Worm (Caenorhabditis elegans) whole organism, L4/young adult: ENCODE data around the gene Y54F10AR.1.
"Not testable (repeated sequence)": the region's sequence is repeated elsewhere in the genome, so short reads cannot be mapped to it uniquely, and the experiment has no call there.

Experiments used
- W03F9.2 ChIP-seq: fragments of 150-350 bp; optimal IDR thresholded peaks from 2 replicates; lab custom pipeline; 2014; ENCODE audit warnings: missing biosample characterization, missing genetic modification characterization
- dao-5 ChIP-seq: sonication (generic microtip); optimal IDR thresholded peaks from 2 replicates; lab custom pipeline; 2016; ENCODE audit warnings: missing genotype, missing genetic modification characterization, moderate library complexity, missing compliant biosample characterization
- him-1 ChIP-seq: sonication (generic microtip); optimal IDR thresholded peaks from 2 replicates; lab custom pipeline; 2016; ENCODE audit warnings: missing genotype, missing genetic modification reagents, missing genetic modification characterization, missing compliant biosample characterization

Gene Y54F10AR.1

ce11 chrIII:2575635-2576164 is at the start of gene Y54F10AR.1:
Gene Y54F10AR.1, minus strand, starts transcription at chrIII:2575685.
- TF ChIP-seq dao-5 (tag; lab: Kevin White, UChicago) (no peak), W03F9.2 (tag; lab: Kevin White, UChicago) (no peak), him-1 (tag; lab: Kevin White, UChicago) (no peak)

ce11 chrIII:2622870-2623269 is 47.4 kb upstream of the Y54F10AR.1 start, which contains the start of gene Y71H2B.2:
Gene Y71H2B.2, plus strand, starts transcription at chrIII:2623170.
- no peak for TF ChIP-seq W03F9.2 (tag; lab: Kevin White, UChicago)
- no peak for TF ChIP-seq him-1 (tag; lab: Kevin White, UChicago)
- TF ChIP-seq dao-5 (tag; lab: Kevin White, UChicago) = no peak

DNA sequence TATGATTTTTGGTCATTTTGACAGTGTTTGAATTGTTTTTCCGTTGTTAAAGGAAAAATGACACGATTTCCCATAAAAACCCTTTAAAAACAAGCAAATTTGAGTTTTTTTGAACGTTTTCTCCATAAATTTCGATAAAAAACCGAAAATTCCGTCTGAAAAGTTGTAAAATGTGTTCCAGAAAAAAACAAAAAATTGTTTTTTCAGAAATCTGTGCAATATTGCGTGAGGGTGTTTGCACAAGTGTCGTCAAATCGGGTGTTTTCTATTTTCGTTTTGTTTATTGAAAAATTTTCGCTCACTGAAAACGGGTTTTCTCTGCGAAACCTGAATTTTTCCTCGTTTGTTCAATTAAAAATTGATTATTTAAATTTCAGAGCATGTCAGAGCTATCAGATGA is 44.1 kb upstream of the Y54F10AR.1 start, which contains the start of gene ppfr-4:
ppfr-4 (plus strand) TSS at position 378 of the 400 bp plus-strand sequence.
- TF ChIP-seq W03F9.2 (tag; lab: Kevin White, UChicago) (no peak), dao-5 (tag; lab: Kevin White, UChicago) (no peak), him-1 (tag; lab: Kevin White, UChicago) (no peak)

ce11 chrIII:2618663-2619062 is 43.2 kb upstream of the Y54F10AR.1 start, which contains the start of gene Y71H2B.4:
Gene Y71H2B.4, plus strand, starts transcription at chrIII:2618963.
- TF ChIP-seq him-1 (tag; lab: Kevin White, UChicago) = no peak
- no peak for TF ChIP-seq W03F9.2 (tag; lab: Kevin White, UChicago)
- TF ChIP-seq dao-5 (tag; lab: Kevin White, UChicago) = no peak

- no peak for TF ChIP-seq dao-5 (tag; lab: Kevin White, UChicago)
- TF ChIP-seq W03F9.2 (tag; lab: Kevin White, UChicago) = no peak
- no peak for TF ChIP-seq him-1 (tag; lab: Kevin White, UChicago)
These were observed 40.7 kb upstream of the Y54F10AR.1 start for ce11 chrIII:2616212-2616611.

- TF ChIP-seq W03F9.2, him-1, dao-5 (tag; lab: Kevin White, UChicago): not testable (repeated sequence)
These were observed 32.2 kb upstream of the Y54F10AR.1 start, which contains the start of gene Y71H2B.5 for ce11 chrIII:2607717-2608116. Gene Y71H2B.5, plus strand, starts transcription at chrIII:2608017.

ce11 chrIII:2603671-2604070 is 28.2 kb upstream of the Y54F10AR.1 start, which contains the start of gene Y71H2B.11:
Gene Y71H2B.11, plus strand, starts transcription at chrIII:2603971.
- TF ChIP-seq dao-5 (tag; lab: Kevin White, UChicago) = no peak
- no peak for TF ChIP-seq W03F9.2 (tag; lab: Kevin White, UChicago)
- TF ChIP-seq him-1 (tag; lab: Kevin White, UChicago) = no peak

DNA sequence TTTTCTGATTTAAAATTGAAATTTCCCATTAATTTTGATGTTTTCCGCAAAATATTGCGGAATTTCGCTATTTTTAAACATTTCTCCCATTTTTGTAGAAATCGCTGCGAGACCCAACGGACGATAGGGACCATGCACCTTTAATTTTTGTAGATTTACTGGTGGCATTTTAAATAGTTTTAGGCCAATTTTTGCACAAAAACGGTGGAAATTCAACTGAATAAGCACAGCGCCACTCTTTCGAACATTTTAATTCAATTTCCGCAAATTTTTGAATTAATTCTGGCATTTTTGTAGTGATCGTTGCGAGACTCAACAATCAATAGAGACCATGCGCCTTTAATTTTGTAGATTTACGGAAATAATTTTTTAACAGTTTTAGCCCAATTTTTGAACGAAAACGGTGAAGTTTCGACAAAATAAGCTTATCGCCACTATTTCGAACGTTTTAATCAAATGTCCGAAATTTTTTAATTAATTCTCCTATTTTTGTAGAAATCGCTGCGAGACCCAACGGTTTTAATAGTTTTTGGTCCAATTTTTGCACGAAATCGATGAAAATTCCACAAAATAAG is 23.1 kb upstream of the Y54F10AR.1 start:
- TF ChIP-seq him-1 (tag; lab: Kevin White, UChicago) (no peak), dao-5 (tag; lab: Kevin White, UChicago) (no peak), W03F9.2 (tag; lab: Kevin White, UChicago) (no peak)

DNA sequence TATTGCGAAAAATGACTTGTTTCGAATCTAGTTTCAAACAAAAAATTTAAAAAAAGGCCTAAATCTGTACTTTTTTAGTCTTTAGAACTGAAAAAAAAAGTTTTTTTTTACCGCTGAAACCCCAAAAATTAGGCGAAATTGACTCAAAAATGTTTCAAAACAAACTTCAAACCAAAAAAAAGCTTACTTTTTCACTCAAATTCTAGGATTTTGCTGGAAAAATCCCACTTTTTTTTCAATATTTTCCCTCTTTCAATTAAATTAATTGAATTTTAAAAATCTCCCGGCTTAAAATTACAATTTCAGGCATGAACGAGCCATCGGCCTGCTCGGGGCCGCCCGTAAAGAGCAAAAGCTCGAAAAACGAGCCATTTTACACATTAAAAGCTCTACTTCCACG is 22.3 kb upstream of the Y54F10AR.1 start, which contains the start of gene mdt-19:
mdt-19 (plus strand) TSS at position 301 of the 400 bp plus-strand sequence.
- TF ChIP-seq W03F9.2 (tag; lab: Kevin White, UChicago) (no peak), dao-5 (tag; lab: Kevin White, UChicago) (no peak), him-1 (tag; lab: Kevin White, UChicago) (no peak)

DNA sequence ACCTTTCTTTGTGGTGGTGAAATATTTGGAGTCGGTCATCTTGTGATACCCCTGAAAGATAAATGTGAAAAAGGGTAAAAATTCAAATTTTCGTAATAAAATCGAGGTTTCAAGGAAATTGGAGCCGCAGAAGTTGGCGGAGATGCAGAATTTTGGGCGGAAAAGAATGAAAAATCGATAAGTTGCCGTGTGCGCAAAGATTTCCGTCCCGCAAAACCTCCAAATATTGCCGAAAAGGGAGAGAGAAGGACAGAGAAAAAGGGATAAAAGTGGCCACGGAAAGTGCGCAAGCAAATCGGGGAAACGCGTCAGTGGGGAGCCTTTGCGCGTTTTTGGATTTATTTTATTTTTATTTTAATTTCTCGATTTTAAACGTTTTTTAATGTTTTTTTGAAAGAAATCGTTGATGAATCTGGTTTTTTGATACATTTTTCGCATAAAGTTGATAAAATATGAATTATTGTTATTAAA is 21.5 kb upstream of the Y54F10AR.1 start, which contains the start of gene apb-1:
apb-1 (minus strand) TSS at position 51 of the 471 bp plus-strand sequence.
- TF ChIP-seq him-1 (tag; lab: Kevin White, UChicago) (peak; percentile 87), dao-5 (tag; lab: Kevin White, UChicago) (no peak), W03F9.2 (tag; lab: Kevin White, UChicago) (peak; percentile 94)

DNA sequence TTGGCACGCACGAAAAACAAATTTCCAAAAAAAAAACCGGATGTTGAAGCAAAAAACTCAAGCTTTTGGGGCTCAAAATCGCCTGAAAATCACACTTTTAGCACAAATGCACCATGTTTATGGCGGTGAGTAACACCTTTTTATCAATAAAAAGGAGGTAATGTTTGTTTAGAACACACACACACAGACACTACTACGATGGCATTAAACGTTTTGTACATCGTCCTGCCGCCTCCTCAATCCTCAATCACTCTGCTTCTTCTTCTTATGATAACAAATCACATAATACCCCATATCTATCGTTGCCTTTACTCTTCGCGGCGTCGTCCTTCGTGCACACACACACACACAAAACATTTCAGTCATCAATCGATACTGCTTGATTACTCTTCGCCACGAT is 10.7 kb upstream of the Y54F10AR.1 start, which contains the start of gene gpa-17:
gpa-17 (plus strand) TSS at position 363 of the 400 bp plus-strand sequence.
- TF ChIP-seq him-1 (tag; lab: Kevin White, UChicago) (no peak), W03F9.2 (tag; lab: Kevin White, UChicago) (no peak), dao-5 (tag; lab: Kevin White, UChicago) (no peak)

DNA sequence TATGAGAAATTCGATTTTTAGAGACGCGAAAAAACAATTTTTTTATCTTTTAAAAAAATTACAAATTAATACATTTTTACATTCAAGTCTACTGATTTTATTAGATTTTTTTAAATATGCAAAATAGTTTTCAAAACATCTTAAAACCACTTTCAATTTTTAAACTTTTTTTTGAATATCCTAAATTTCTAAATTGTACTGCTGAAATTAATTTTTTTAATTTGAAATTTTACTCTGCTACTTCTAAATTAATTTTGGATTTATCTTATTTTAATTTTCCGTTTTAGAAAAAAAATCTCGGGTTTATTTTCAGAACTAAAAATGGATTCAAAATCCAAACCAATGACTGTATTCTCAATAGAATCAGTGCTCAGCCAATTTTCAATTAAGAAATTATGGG is 3.5 kb upstream of the Y54F10AR.1 start, which contains the start of gene Y71H2B.8:
Y71H2B.8 (plus strand) TSS at position 301 of the 400 bp plus-strand sequence.
- TF ChIP-seq him-1 (tag; lab: Kevin White, UChicago) (no peak), dao-5 (tag; lab: Kevin White, UChicago) (no peak), W03F9.2 (tag; lab: Kevin White, UChicago) (no peak)

ce11 chrIII:2578563-2578962 is 3.1 kb upstream of the Y54F10AR.1 start:
- no peak for TF ChIP-seq dao-5 (tag; lab: Kevin White, UChicago)
- no peak for TF ChIP-seq him-1 (tag; lab: Kevin White, UChicago)
- no peak for TF ChIP-seq W03F9.2 (tag; lab: Kevin White, UChicago)
